Worm (Caenorhabditis elegans) whole organism, early embryonic: ENCODE data around the gene cnp-2.

ENCODE experiments used
- ama-1 ChIP-seq: fragments of 150-350 bp; optimal IDR thresholded peaks from 2 replicates; lab custom pipeline; 2014
- flt-1 ChIP-seq: fragments of 200-800 bp; sonication (Bioruptor generic); IDR thresholded peaks from 2 replicates; pipeline ENCODE4 v1.3.6; 2022; ENCODE audit warnings: missing genetic modification characterization, missing compliant biosample characterization
- hmg-4 ChIP-seq: fragments of 200-800 bp; sonication (Bioruptor generic); optimal IDR thresholded peaks from 2 replicates; lab custom pipeline; 2018; ENCODE audit warnings: mild to moderate bottlenecking, missing genetic modification characterization, missing compliant biosample characterization

DNA sequence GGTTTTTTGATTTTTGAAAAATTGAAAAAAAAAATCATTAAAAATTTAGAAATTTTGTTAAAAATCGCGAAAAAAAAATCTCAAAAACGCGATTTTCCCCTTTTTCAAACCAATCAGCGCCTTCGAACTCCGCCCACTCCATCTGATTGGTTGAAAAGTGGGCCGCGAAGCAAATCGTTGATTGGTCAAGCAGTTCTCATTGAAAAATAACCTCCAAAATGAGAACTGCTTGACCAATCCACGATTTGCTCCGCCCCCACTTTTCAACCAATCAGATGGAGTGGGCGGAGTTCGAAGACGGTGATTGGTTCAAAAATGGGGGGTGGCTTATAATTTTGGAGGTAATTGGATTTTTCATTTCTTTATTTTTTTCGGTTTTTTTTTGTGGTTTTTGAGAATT is 29.8 kb downstream of the cnp-2 start:
- TF ChIP-seq ama-1 (lab: Kevin White, UChicago) (no peak), flt-1 (GFP tag; lab: Robert Waterston, UW) (no peak), hmg-4 (GFP tag; lab: Kevin White, UChicago) (no peak)
